Worm (Caenorhabditis elegans): Measurements from ENCODE around the gene E04D5.4.

Gene E04D5.4

DNA sequence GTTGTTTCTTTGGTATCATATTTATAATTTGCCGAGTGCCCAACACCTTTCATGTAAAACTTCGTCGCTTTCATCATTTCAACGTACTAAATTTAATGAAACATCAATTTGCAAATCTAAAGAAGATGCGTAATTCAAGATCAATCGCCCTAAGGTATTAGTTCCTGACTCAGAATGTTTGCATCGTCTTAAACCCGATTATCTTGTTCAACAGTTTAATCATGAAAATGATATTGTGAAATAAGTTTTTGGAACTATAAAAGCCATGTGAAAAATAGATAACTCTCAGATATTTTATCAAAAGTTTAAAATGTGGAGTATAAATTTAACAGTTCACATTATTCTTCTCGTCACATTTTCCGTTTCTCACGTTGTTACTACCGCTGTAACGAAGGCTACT is at the start of gene E04D5.4:
TSS of gene E04D5.4 (plus strand) at position 301 of the 400 bp plus-strand sequence.
- no peak for TF ChIP-seq lin-13 (tag; optimal IDR thresholded peaks at IDR 0.05)
- no peak for TF ChIP-seq hlh-1 (tag; optimal IDR thresholded peaks at IDR 0.05)
- no peak for TF ChIP-seq M03D4.4 (tag; optimal IDR thresholded peaks at IDR 0.05)
- no peak for TF ChIP-seq drap-1 (GFP tag; optimal IDR thresholded peaks at IDR 0.05)
- TF ChIP-seq ces-1 (GFP tag; optimal IDR thresholded peaks at IDR 0.05): no peak
- TF ChIP-seq pha-4 (tag; optimal IDR thresholded peaks at IDR 0.05): no peak
- no peak for TF ChIP-seq ham-2 (GFP tag; optimal IDR thresholded peaks at IDR 0.05)
- no peak for TF ChIP-seq flh-1 (GFP tag; optimal IDR thresholded peaks at IDR 0.05)
- no peak for TF ChIP-seq mls-2 (tag; optimal IDR thresholded peaks at IDR 0.05)
- no peak for TF ChIP-seq blmp-1 (tag; optimal IDR thresholded peaks at IDR 0.05)
- no peak for TF ChIP-seq mab-5 (tag; optimal IDR thresholded peaks at IDR 0.05)
- TF ChIP-seq nhr-28 (tag; optimal IDR thresholded peaks at IDR 0.05): no peak
- no peak for TF ChIP-seq unc-39 (tag; optimal IDR thresholded peaks at IDR 0.05)
- TF ChIP-seq zip-8 (tag; optimal IDR thresholded peaks at IDR 0.05): no peak
- no peak for TF ChIP-seq cnd-1 (tag; optimal IDR thresholded peaks at IDR 0.05)
- TF ChIP-seq bed-3 (GFP tag; optimal IDR thresholded peaks at IDR 0.05): no peak
- no peak for TF ChIP-seq ceh-83 (GFP tag; optimal IDR thresholded peaks at IDR 0.05)

DNA sequence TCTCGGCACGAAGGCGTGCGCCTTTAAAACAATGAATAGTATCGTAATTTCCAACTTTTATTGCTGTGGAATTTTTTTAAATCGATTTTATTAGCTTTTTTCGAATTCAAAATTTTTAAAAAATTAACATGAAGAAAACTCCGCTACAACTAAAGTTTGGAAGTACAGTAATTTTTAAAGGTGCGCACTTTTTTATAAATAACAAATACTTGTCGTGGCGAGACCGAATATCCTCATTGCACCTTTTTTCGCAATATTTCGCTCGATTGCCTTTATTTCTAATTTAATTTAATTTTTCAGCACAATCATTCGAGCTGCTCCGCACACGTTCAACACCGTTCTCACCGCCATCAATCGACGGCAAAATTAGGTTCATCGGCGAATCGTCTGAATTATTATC is 49.2 kb upstream of the E04D5.4 start, which contains the start of the genes T09F3.2 and T09F3.7:
TSS of gene T09F3.2 (plus strand) at position 301 of the 400 bp plus-strand sequence.
TSS of gene T09F3.7 (plus strand) at position 315 of the 400 bp plus-strand sequence.
- TF ChIP-seq zip-8 (tag; optimal IDR thresholded peaks at IDR 0.05) (no peak), lsy-2 (tag; optimal IDR thresholded peaks at IDR 0.05) (no peak), cnd-1 (tag; optimal IDR thresholded peaks at IDR 0.05) (no peak), blmp-1 (tag; optimal IDR thresholded peaks at IDR 0.05) (no peak), lin-13 (tag; optimal IDR thresholded peaks at IDR 0.05) (no peak), nhr-28 (tag; optimal IDR thresholded peaks at IDR 0.05) (no peak), nhr-12 (tag; optimal IDR thresholded peaks at IDR 0.05) (no peak), bed-3 (GFP tag; optimal IDR thresholded peaks at IDR 0.05) (no peak), unc-120 (tag; optimal IDR thresholded peaks at IDR 0.05; ENCODE audit: poor library complexity, severe bottlenecking) (no peak), sptf-1 (tag; optimal IDR thresholded peaks at IDR 0.05) (no peak), tbx-8 (GFP tag; optimal IDR thresholded peaks at IDR 0.05) (no peak)

DNA sequence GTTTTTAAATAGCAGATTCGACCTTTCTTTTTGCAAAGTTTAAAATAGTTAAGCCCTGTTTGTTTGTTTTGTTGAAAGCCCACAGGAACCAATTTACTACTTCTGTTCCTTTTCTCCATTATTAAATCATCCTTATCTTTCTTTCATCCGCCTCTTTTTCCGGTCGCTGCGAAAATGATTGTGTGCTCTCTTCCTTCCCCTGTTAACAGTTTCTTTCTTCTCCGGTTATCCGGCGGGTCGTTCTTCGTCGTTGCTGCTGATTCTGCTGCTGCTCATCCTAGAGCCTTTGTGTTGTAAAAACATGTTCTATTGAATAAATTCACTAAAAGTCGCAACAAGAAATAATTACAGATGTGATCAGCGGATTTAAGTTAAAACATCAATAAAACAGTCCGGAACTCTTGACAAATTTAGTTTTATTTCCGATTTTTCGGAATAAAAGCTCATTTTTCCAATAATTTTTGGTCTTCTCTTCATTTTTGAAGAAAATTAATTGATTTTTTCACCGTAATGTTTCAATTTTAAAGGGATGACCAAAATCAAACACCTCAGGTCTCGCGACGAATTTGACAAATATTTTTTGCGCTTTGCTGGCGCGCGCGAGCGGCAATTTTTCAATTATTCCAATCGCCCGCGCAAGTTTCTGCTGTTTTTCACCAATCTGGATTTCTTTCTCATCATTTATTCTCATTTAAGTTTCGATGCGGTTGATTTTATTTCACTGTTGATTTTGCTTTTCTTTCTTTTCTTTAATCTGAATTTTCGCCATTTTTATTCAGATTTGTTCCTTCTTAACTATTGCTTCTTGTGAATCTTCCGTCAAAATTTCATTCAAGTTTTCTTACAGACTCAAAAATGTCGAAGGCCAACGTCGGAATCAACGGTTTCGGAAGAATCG is 46.5 kb upstream of the E04D5.4 start, which contains the start of gene gpd-1:
TSS of gene gpd-1 (plus strand) at position 848 of the 898 bp plus-strand sequence.
- no peak for TF ChIP-seq sptf-1 (tag; optimal IDR thresholded peaks at IDR 0.05)
- TF ChIP-seq lsy-2 (tag; optimal IDR thresholded peaks at IDR 0.05): no peak
- TF ChIP-seq unc-62 (GFP tag; optimal IDR thresholded peaks at IDR 0.05): no peak
- TF ChIP-seq bed-3 (GFP tag; optimal IDR thresholded peaks at IDR 0.05): no peak
- no peak for TF ChIP-seq lin-13 (tag; optimal IDR thresholded peaks at IDR 0.05)
- TF ChIP-seq ceh-39 (tag; optimal IDR thresholded peaks at IDR 0.05): no peak
- TF ChIP-seq ces-1 (GFP tag; optimal IDR thresholded peaks at IDR 0.05): no peak
- no peak for TF ChIP-seq sem-2 (GFP tag; optimal IDR thresholded peaks at IDR 0.05)
- no peak for TF ChIP-seq ceh-83 (GFP tag; optimal IDR thresholded peaks at IDR 0.05)
- no peak for TF ChIP-seq nhr-12 (tag; optimal IDR thresholded peaks at IDR 0.05)
- no peak for TF ChIP-seq unc-120 (tag; optimal IDR thresholded peaks at IDR 0.05; ENCODE audit: poor library complexity, severe bottlenecking)
- no peak for TF ChIP-seq nhr-28 (tag; optimal IDR thresholded peaks at IDR 0.05)
- no peak for TF ChIP-seq snpc-4 (tag; optimal IDR thresholded peaks at IDR 0.05)
- no peak for TF ChIP-seq elt-3 (tag; optimal IDR thresholded peaks at IDR 0.05)
- no peak for TF ChIP-seq mab-5 (tag; optimal IDR thresholded peaks at IDR 0.05)
- TF ChIP-seq ztf-11 (tag; optimal IDR thresholded peaks at IDR 0.05): no peak
- no peak for TF ChIP-seq mep-1 (tag; optimal IDR thresholded peaks at IDR 0.05)
- no peak for TF ChIP-seq nhr-237 (tag; optimal IDR thresholded peaks at IDR 0.05)
- no peak for TF ChIP-seq ceh-43 (GFP tag; optimal IDR thresholded peaks at IDR 0.05)
- TF ChIP-seq elt-1 (tag; optimal IDR thresholded peaks at IDR 0.05; ENCODE audit: borderline replicate concordance, insufficient read depth): no peak

DNA sequence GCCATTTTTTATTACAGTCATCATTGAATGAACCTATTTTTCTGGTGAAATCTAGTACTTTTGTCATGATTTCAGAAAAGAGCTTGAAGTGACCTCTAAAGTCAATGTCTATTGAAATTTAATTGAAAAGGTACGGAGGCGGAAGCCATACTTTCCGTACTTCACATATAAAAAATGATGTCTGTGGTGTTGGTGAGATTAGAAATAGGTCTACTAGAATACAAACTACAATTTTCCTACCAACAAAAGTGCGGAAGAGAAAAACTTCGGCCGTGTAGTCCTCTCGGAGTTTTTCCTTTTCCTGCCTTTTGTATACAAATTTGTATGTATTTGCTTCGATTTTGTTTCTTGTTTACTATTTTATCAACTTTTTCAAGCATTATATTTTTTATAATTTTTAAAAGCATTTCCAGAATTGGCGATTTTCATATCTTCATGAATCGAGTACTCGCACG is 44.7 kb upstream of the E04D5.4 start, which contains the start of gene T09F3.4:
TSS of gene T09F3.4 (plus strand) at position 405 of the 455 bp plus-strand sequence.
- TF ChIP-seq unc-120 (tag; optimal IDR thresholded peaks at IDR 0.05; ENCODE audit: poor library complexity, severe bottlenecking): peak; percentile 45
- TF ChIP-seq lsy-2 (tag; optimal IDR thresholded peaks at IDR 0.05): peak; percentile 11
- TF ChIP-seq nhr-28 (tag; optimal IDR thresholded peaks at IDR 0.05): peak; percentile 7
- no peak for TF ChIP-seq blmp-1 (tag; optimal IDR thresholded peaks at IDR 0.05)
